Worm (Caenorhabditis elegans) whole organism, L2 larva: ENCODE measurements around the gene vab-23.

ENCODE experiments used
- R02D3.7 ChIP-seq: fragments of 150-350 bp; optimal IDR thresholded peaks from 2 replicates; lab custom pipeline; 2014; ENCODE audit warnings: missing biosample characterization, missing genetic modification characterization
- alr-1 ChIP-seq: fragments of 150-350 bp; optimal IDR thresholded peaks from 2 replicates; lab custom pipeline; 2014; ENCODE audit warnings: missing biosample characterization, missing genetic modification characterization
- ama-1 ChIP-seq: fragments of 150-350 bp; optimal IDR thresholded peaks from 2 replicates; lab custom pipeline; 2018; ENCODE audit warnings: inconsistent platforms
- blmp-1 ChIP-seq: sonication (generic microtip); optimal IDR thresholded peaks from 2 replicates; lab custom pipeline; 2017; ENCODE audit warnings: missing genetic modification characterization, mild to moderate bottlenecking, missing compliant biosample characterization, antibody characterized with exemption, moderate library complexity; ENCODE audit not compliant: insufficient read depth
- egl-27 ChIP-seq: sonication (generic microtip); optimal IDR thresholded peaks from 3 replicates; lab custom pipeline; 2017; ENCODE audit warnings: missing biosample characterization, missing genetic modification reagents, missing genetic modification characterization
- elt-3 ChIP-seq: sonication (generic microtip); optimal IDR thresholded peaks from 2 replicates; lab custom pipeline; 2017; ENCODE audit warnings: missing biosample characterization, missing genetic modification characterization
- lsy-2 ChIP-seq, 2 experiments: fragments of 150-350 bp in 1 of 2; sonication (generic microtip) in 1 of 2; optimal IDR thresholded peaks; 2 replicates each; lab custom pipeline; 2014 to 2017; ENCODE audit warnings: missing biosample characterization in 2 of 2, missing genetic modification characterization in 2 of 2
- mdl-1 ChIP-seq, 2 experiments: fragments of 150-350 bp in 1 of 2; sonication (generic microtip) in 1 of 2; optimal IDR thresholded peaks; 2 replicates each; lab custom pipeline; 2017; ENCODE audit warnings: missing biosample characterization in 2 of 2, missing genetic modification characterization in 2 of 2
- nhr-10 ChIP-seq: sonication (generic microtip); optimal IDR thresholded peaks from 2 replicates; lab custom pipeline; 2017; ENCODE audit warnings: missing biosample characterization, missing genetic modification characterization
- nhr-237 ChIP-seq: fragments of 150-350 bp; optimal IDR thresholded peaks from 2 replicates; lab custom pipeline; 2014; ENCODE audit warnings: missing biosample characterization, missing genetic modification characterization
- sma-3 ChIP-seq: sonication (generic microtip); optimal IDR thresholded peaks from 2 replicates; lab custom pipeline; 2016; ENCODE audit warnings: missing genetic modification reagents, missing genetic modification characterization, missing compliant biosample characterization
- unc-55 ChIP-seq: fragments of 150-350 bp; sonication (generic microtip); optimal IDR thresholded peaks from 3 replicates; lab custom pipeline; 2014; ENCODE audit warnings: missing biosample characterization, missing genetic modification reagents, missing genetic modification characterization
- unc-62 ChIP-seq: fragments of 150-350 bp; optimal IDR thresholded peaks from 2 replicates; lab custom pipeline; 2014; ENCODE audit warnings: missing biosample characterization, missing genetic modification reagents, missing genetic modification characterization
- ztf-1 ChIP-seq: fragments of 200-800 bp; sonication (Bioruptor generic); conservative IDR thresholded peaks from 2 replicates; pipeline ENCODE4 v1.3.6; 2022; ENCODE audit warnings: missing genetic modification characterization, missing compliant biosample characterization

- TF ChIP-seq unc-62 (no peak), nhr-10 (tag; lab: Kevin White, UChicago) (no peak), ztf-1 (GFP tag; lab: Robert Waterston, UW) (no peak), lsy-2 (tag; optimal IDR thresholded peaks at IDR 0.05; lab: Kevin White, UChicago) (no peak), elt-3 (tag; lab: Kevin White, UChicago) (no peak), egl-27 (tag; lab: Kevin White, UChicago) (no peak), blmp-1 (tag; lab: Kevin White, UChicago) (no peak), unc-55 (no peak), R02D3.7 (tag; lab: Kevin White, UChicago) (no peak), sma-3 (GFP tag; lab: Kevin White, UChicago) (no peak), alr-1 (tag; lab: Kevin White, UChicago) (no peak), ama-1 (lab: Kevin White, UChicago) (no peak), nhr-237 (tag; lab: Kevin White, UChicago) (no peak), mdl-1 (tag; optimal IDR thresholded peaks at IDR 0.05; lab: Kevin White, UChicago) (no peak)
Measured at ce11 chrII:11893323-11893722, 7.7 kb downstream of the vab-23 start, which contains the start of gene ZK930.2.
